Worm (Caenorhabditis elegans) whole organism, L4 larva: ENCODE data around the gene T08G3.13.

Experiments used
- F49E8.2 ChIP-seq: sonication (generic microtip); optimal IDR thresholded peaks from 2 replicates; lab custom pipeline; 2016; ENCODE audit warnings: missing compliant biosample characterization, mild to moderate bottlenecking, missing genetic modification characterization, borderline replicate concordance
- Y75B8A.6 ChIP-seq: fragments of 200-800 bp; sonication (Bioruptor generic); IDR thresholded peaks from 2 replicates; pipeline ENCODE4 v1.3.6; 2022; ENCODE audit warnings: missing genetic modification reagents, missing genetic modification characterization, missing compliant biosample characterization
- ama-1 ChIP-seq: fragments of 150-350 bp; optimal IDR thresholded peaks from 2 replicates; lab custom pipeline; 2014; ENCODE audit warnings: inconsistent platforms, mixed read lengths
- ceh-32 ChIP-seq: sonication (generic microtip); optimal IDR thresholded peaks from 2 replicates; lab custom pipeline; 2016; ENCODE audit warnings: mild to moderate bottlenecking, missing genetic modification characterization, missing compliant biosample characterization; ENCODE audit not compliant: poor library complexity
- daf-12 ChIP-seq: fragments of 150-350 bp; optimal IDR thresholded peaks from 2 replicates; lab custom pipeline; 2014; ENCODE audit warnings: missing biosample characterization, missing genetic modification reagents, missing genetic modification characterization
- fkh-10 ChIP-seq: fragments of 150-350 bp; optimal IDR thresholded peaks from 2 replicates; lab custom pipeline; 2014; ENCODE audit warnings: missing biosample characterization, missing genetic modification reagents, missing genetic modification characterization
- lsy-2 ChIP-seq, 2 experiments: fragments of 150-350 bp in 1 of 2; sonication (generic microtip) in 1 of 2; optimal IDR thresholded peaks; 2 replicates each; lab custom pipeline; 2014 to 2017; ENCODE audit warnings: missing biosample characterization in 2 of 2, missing genetic modification characterization in 2 of 2
- mdl-1 ChIP-seq, 2 experiments: fragments of 150-350 bp in 1 of 2; sonication (generic microtip) in 1 of 2; optimal IDR thresholded peaks; 2 replicates each; lab custom pipeline; 2014 to 2017; ENCODE audit warnings: missing biosample characterization in 2 of 2, missing genetic modification characterization in 2 of 2
- nhr-77 ChIP-seq: fragments of 150-350 bp; optimal IDR thresholded peaks from 2 replicates; lab custom pipeline; 2014; ENCODE audit warnings: missing biosample characterization, missing genetic modification characterization
- skn-1 ChIP-seq: fragments of 150-350 bp; optimal IDR thresholded peaks from 2 replicates; lab custom pipeline; 2014; ENCODE audit warnings: missing biosample characterization, missing genetic modification characterization
- zip-11 ChIP-seq: fragments of 200-800 bp; sonication (Bioruptor generic); IDR thresholded peaks from 2 replicates; pipeline ENCODE4 v1.3.6; 2022; ENCODE audit warnings: missing genetic modification characterization, missing compliant biosample characterization

- TF ChIP-seq lsy-2 (tag; optimal IDR thresholded peaks at IDR 0.05; lab: Kevin White, UChicago) (no peak), ceh-32 (tag; lab: Kevin White, UChicago) (no peak), daf-12 (tag; lab: Kevin White, UChicago) (no peak), Y75B8A.6 (GFP tag; lab: Robert Waterston, UW) (no peak), fkh-10 (no peak), mdl-1 (tag; optimal IDR thresholded peaks at IDR 0.05; lab: Kevin White, UChicago) (no peak), F49E8.2 (no peak), zip-11 (no peak), skn-1 (tag; lab: Kevin White, UChicago) (no peak), ama-1 (lab: Kevin White, UChicago) (no peak), nhr-77 (tag; lab: Kevin White, UChicago) (no peak)
Measured at ce11 chrV:16399388-16399787, 48.4 kb upstream of the T08G3.13 start, which contains the start of gene sre-36.
